Worm (Caenorhabditis elegans): ENCODE results near the gene T18D3.9.

The T18D3.9 gene

DNA sequence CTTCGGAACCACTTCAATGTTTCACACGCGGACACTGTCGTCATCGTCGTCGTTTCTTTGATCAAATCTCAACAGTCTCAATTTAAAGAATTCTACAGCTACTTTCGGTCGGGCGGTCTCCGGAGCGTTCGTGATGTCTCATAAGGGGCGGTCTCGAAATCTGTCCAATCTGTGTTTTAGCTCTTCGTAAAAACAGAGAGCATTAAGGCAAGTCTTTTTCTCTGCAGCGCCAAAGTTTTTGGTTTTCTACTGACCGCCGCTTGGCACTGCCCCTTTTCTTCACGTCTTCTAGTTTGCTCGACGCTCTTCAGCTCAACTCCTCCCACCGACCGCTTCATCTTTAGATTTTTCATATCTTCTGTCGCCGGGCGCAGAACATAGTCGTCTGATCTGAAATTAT lies 38.2 kb upstream of the T18D3.9 start, which contains the start of gene lips-1:
Gene lips-1, plus strand, starts transcription at position 301 of the 400 bp plus-strand sequence.
- TF ChIP-seq nhr-129 (tag; optimal IDR thresholded peaks at IDR 0.05) (no peak), nhr-12 (tag; optimal IDR thresholded peaks at IDR 0.05) (no peak), sma-3 (GFP tag; optimal IDR thresholded peaks at IDR 0.05) (no peak), nhr-11 (tag; optimal IDR thresholded peaks at IDR 0.05) (no peak), Y55F3AM.14 (GFP tag; optimal IDR thresholded peaks at IDR 0.05) (no peak)

DNA sequence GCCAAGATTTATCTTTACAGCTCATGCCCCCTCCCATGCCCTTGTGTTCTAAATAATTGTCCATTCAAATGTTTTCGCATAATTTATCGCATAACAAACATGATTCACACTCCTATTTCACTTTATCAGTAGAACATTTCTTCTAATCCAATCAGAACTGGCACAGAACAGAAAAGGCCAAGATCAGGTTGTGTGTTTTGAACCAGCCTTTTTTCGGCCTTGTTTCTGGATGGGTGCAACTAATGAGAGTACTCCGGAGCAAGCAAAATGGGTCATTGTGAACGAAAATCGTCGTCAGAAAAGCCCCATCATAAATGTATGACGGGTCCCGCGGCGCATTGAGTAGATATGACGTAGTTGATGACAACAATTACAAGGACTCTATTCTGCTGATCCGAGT lies 36.9 kb upstream of the T18D3.9 start:
- TF ChIP-seq nhr-11 (tag; optimal IDR thresholded peaks at IDR 0.05) (no peak), unc-62 (GFP tag; optimal IDR thresholded peaks at IDR 0.05) (no peak), crh-2 (tag; optimal IDR thresholded peaks at IDR 0.05) (no peak), blmp-1 (tag; optimal IDR thresholded peaks at IDR 0.05; ENCODE audit: insufficient read depth) (no peak), F13H6.1 (tag; optimal IDR thresholded peaks at IDR 0.05) (no peak), egl-27 (tag; optimal IDR thresholded peaks at IDR 0.05) (no peak), nhr-77 (tag; optimal IDR thresholded peaks at IDR 0.05) (no peak), ztf-1 (GFP tag; conservative IDR thresholded peaks at IDR 0.05) (no peak), skn-1 (tag; optimal IDR thresholded peaks at IDR 0.05) (no peak), nhr-237 (tag; optimal IDR thresholded peaks at IDR 0.05) (no peak), aly-2 (tag; optimal IDR thresholded peaks at IDR 0.05) (no peak), lsy-2 (tag; optimal IDR thresholded peaks at IDR 0.05) (no peak), ceh-82 (tag; optimal IDR thresholded peaks at IDR 0.05) (no peak)

DNA sequence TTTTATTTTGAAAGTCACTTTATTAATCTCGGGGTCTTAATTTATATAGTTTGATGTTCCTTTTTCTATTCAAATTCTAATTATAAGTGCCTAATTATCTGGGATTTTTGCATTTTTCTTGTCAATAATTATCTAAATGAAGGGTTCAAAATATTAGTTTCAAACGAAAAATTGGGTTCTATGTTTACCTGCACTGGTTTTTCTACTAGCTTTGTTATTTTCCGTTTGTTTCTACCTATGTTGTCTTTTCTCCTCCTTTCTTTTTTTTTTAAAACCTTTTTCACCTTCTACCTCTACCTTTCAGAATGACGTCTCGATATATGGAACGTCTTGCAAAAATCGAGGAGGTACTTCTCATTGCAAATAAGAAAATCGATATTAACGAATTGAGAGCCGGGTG lies 30.5 kb upstream of the T18D3.9 start, which contains the start of gene tbc-13:
Gene tbc-13, plus strand, starts transcription at position 301 of the 400 bp plus-strand sequence.
- TF ChIP-seq nhr-77 (tag; optimal IDR thresholded peaks at IDR 0.05) (no peak), R02D3.7 (tag; optimal IDR thresholded peaks at IDR 0.05) (no peak)

DNA sequence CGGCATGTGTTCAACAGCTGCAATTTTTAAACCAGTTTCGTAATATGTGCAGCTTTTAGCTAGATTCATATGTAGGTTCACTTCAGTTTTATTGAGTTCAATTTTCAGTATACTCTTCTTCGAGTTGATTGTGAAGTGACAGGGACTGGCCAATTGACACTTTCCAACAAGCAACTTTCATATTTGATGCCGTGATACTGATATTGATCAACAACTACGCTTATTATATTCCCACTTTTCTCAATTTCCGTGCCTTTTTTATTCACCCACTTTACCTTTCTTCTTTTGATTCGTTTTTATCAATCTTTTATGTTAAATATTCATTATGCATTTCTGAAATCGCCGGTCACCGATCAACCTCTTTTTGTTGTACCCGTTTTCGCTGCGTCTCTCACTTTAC lies 29.8 kb upstream of the T18D3.9 start:
- no peak for TF ChIP-seq alr-1 (tag; optimal IDR thresholded peaks at IDR 0.05)
- TF ChIP-seq elt-3 (tag; optimal IDR thresholded peaks at IDR 0.05) = no peak
- TF ChIP-seq nhr-10 (tag; optimal IDR thresholded peaks at IDR 0.05) = no peak
- TF ChIP-seq ztf-1 (GFP tag; conservative IDR thresholded peaks at IDR 0.05) = no peak
- TF ChIP-seq sem-4 (tag; optimal IDR thresholded peaks at IDR 0.05) = no peak
- no peak for TF ChIP-seq mdl-1 (tag; optimal IDR thresholded peaks at IDR 0.05)
- TF ChIP-seq nhr-21 (tag; optimal IDR thresholded peaks at IDR 0.05) = no peak
- TF ChIP-seq lin-11 (tag; optimal IDR thresholded peaks at IDR 0.05) = no peak
- no peak for TF ChIP-seq ztf-11 (tag; optimal IDR thresholded peaks at IDR 0.05)
- no peak for TF ChIP-seq aly-2 (tag; optimal IDR thresholded peaks at IDR 0.05)
- no peak for TF ChIP-seq nhr-237 (tag; optimal IDR thresholded peaks at IDR 0.05)
- TF ChIP-seq egl-27 (tag; optimal IDR thresholded peaks at IDR 0.05) = no peak
- no peak for TF ChIP-seq lin-39 (tag; optimal IDR thresholded peaks at IDR 0.05)
- no peak for TF ChIP-seq C34F6.9 (tag; optimal IDR thresholded peaks at IDR 0.05)
- no peak for TF ChIP-seq nhr-77 (tag; optimal IDR thresholded peaks at IDR 0.05)
- TF ChIP-seq gmeb-1 (tag; optimal IDR thresholded peaks at IDR 0.05) = no peak
- no peak for TF ChIP-seq elt-1 (tag; optimal IDR thresholded peaks at IDR 0.05)

DNA sequence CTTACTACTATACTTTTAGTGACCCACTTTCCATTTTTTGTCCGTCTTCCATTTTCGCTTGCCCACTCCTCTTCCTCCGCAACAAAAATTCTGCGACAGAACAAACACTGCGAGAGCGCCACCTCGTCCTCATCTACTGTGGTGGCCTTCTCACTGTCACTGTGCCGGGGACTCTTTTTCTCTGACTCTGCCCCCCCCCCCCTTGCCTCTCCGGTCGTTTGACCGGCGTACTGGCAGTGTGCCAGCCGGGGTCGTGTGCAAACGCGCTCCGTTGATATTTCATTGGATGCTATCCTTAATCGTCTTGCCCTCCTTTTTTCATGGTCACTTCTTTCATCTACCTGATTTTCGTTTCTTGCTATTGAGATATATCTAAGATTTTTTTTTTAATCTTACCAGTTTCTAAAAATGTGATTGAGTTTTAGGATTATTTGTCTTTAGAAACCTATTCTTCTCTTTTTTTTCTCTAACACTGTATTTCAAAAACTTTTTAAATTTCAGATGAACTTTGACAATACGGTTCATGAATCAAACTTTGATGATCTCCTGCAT lies 26.3 kb upstream of the T18D3.9 start, which contains the start of gene atf-6:
Gene atf-6, plus strand, starts transcription at position 502 of the 552 bp plus-strand sequence.
- TF ChIP-seq ztf-4 (tag; optimal IDR thresholded peaks at IDR 0.05) (peak; percentile 52), ztf-1 (GFP tag; conservative IDR thresholded peaks at IDR 0.05) (no peak), nhr-11 (tag; optimal IDR thresholded peaks at IDR 0.05) (no peak), C34F6.9 (tag; optimal IDR thresholded peaks at IDR 0.05) (peak; percentile 83), ceh-82 (tag; optimal IDR thresholded peaks at IDR 0.05) (peak; percentile 52), nhr-237 (tag; optimal IDR thresholded peaks at IDR 0.05) (no peak), nhr-23 (tag; optimal IDR thresholded peaks at IDR 0.05) (no peak), mab-5 (tag; optimal IDR thresholded peaks at IDR 0.05) (peak; percentile 85), ceh-16 (tag; optimal IDR thresholded peaks at IDR 0.05) (peak; percentile 76), aly-2 (tag; optimal IDR thresholded peaks at IDR 0.05) (no peak), nhr-6 (tag; optimal IDR thresholded peaks at IDR 0.05) (peak; percentile 31), mbf-1 (tag; optimal IDR thresholded peaks at IDR 0.05) (no peak), ztf-11 (tag; optimal IDR thresholded peaks at IDR 0.05) (no peak), lin-11 (tag; optimal IDR thresholded peaks at IDR 0.05) (peak; percentile 61), R02D3.7 (tag; optimal IDR thresholded peaks at IDR 0.05) (no peak), sem-4 (tag; optimal IDR thresholded peaks at IDR 0.05) (peak; percentile 77), crh-2 (tag; optimal IDR thresholded peaks at IDR 0.05) (peak; percentile 84), lin-39 (tag; optimal IDR thresholded peaks at IDR 0.05) (no peak), dmd-4 (tag; optimal IDR thresholded peaks at IDR 0.05) (no peak), egl-27 (tag; optimal IDR thresholded peaks at IDR 0.05) (peak; percentile 40), unc-62 (GFP tag; optimal IDR thresholded peaks at IDR 0.05) (no peak), peb-1 (tag; optimal IDR thresholded peaks at IDR 0.05) (peak; percentile 67), Y55F3AM.14 (GFP tag; optimal IDR thresholded peaks at IDR 0.05) (peak; percentile 64), F13H6.1 (tag; optimal IDR thresholded peaks at IDR 0.05) (peak; percentile 95), skn-1 (tag; optimal IDR thresholded peaks at IDR 0.05) (no peak), snpc-4 (tag; optimal IDR thresholded peaks at IDR 0.05) (peak; percentile 37), nhr-10 (tag; optimal IDR thresholded peaks at IDR 0.05) (no peak), fos-1 (tag; optimal IDR thresholded peaks at IDR 0.05) (peak; percentile 72), nhr-77 (tag; optimal IDR thresholded peaks at IDR 0.05) (no peak), nhr-21 (tag; optimal IDR thresholded peaks at IDR 0.05) (peak; percentile 73), blmp-1 (tag; optimal IDR thresholded peaks at IDR 0.05; ENCODE audit: insufficient read depth) (peak; percentile 41), zag-1 (tag; optimal IDR thresholded peaks at IDR 0.05) (peak; percentile 90), unc-39 (tag; optimal IDR thresholded peaks at IDR 0.05) (no peak), ama-1 (optimal IDR thresholded peaks at IDR 0.05) (no peak)
